Fruit fly (Drosophila melanogaster) Kc167 (cell line): Measurements from ENCODE around the gene CG44422.

ENCODE experiments used
- Myc ChIP-seq: fragments of >200 bp; optimal IDR thresholded peaks from 2 replicates; lab custom pipeline; 2017; ENCODE audit warnings: missing external identifiers
- Sin3A ChIP-seq: fragments of >200 bp; optimal IDR thresholded peaks from 2 replicates; lab custom pipeline; 2018; ENCODE audit warnings: missing external identifiers
- h ChIP-seq: fragments of >200 bp; optimal IDR thresholded peaks from 3 replicates; lab custom pipeline; 2018; ENCODE audit warnings: missing external identifiers
- insv ChIP-seq: fragments of >200 bp; optimal IDR thresholded peaks from 3 replicates; lab custom pipeline; 2018; ENCODE audit warnings: missing external identifiers

- TF ChIP-seq insv (lab: Kevin White, UChicago): no peak
- TF ChIP-seq Myc: no peak
- TF ChIP-seq h (lab: Kevin White, UChicago): no peak
- no peak for TF ChIP-seq Sin3A (lab: Kevin White, UChicago)
These were observed 35.6 kb upstream of the CG44422 start for dm6 chrX:11338047-11338747.
